Worm (Caenorhabditis elegans) whole organism, early embryonic: Measurements from ENCODE around the gene dct-8.

Experiments
- B0310.2 ChIP-seq: sonication (generic microtip); optimal IDR thresholded peaks from 2 replicates; lab custom pipeline; 2016; ENCODE audit warnings: mild to moderate bottlenecking, missing genetic modification characterization, missing compliant biosample characterization
- F13C5.2 ChIP-seq: sonication (generic microtip); optimal IDR thresholded peaks from 2 replicates; lab custom pipeline; 2017; ENCODE audit warnings: mild to moderate bottlenecking, missing genetic modification characterization, inconsistent platforms, missing compliant biosample characterization
- aly-1 ChIP-seq: sonication (generic microtip); optimal IDR thresholded peaks from 2 replicates; lab custom pipeline; 2016; ENCODE audit warnings: missing genetic modification characterization, missing compliant biosample characterization
- ama-1 ChIP-seq: fragments of 150-350 bp; optimal IDR thresholded peaks from 2 replicates; lab custom pipeline; 2014
- ceh-13 ChIP-seq: fragments of 200-800 bp; sonication (Bioruptor generic); optimal IDR thresholded peaks from 2 replicates; lab custom pipeline; 2018; ENCODE audit warnings: mild to moderate bottlenecking, missing genetic modification characterization, missing compliant biosample characterization
- ceh-36 ChIP-seq: sonication (generic microtip); optimal IDR thresholded peaks from 2 replicates; lab custom pipeline; 2016; ENCODE audit warnings: missing genetic modification characterization, inconsistent platforms, missing compliant biosample characterization
- flt-1 ChIP-seq: fragments of 200-800 bp; sonication (Bioruptor generic); IDR thresholded peaks from 2 replicates; pipeline ENCODE4 v1.3.6; 2022; ENCODE audit warnings: missing genetic modification characterization, missing compliant biosample characterization
- hmbx-1 ChIP-seq: sonication (generic microtip); optimal IDR thresholded peaks from 2 replicates; lab custom pipeline; 2016; ENCODE audit warnings: mild to moderate bottlenecking, missing genetic modification characterization, missing compliant biosample characterization
- hnd-1 ChIP-seq: sonication (generic microtip); optimal IDR thresholded peaks from 2 replicates; lab custom pipeline; 2016; ENCODE audit warnings: missing genetic modification characterization, missing compliant biosample characterization
- pes-1 ChIP-seq: fragments of 200-800 bp; sonication (Bioruptor generic); IDR thresholded peaks from 2 replicates; pipeline ENCODE4 v1.3.6; 2022; ENCODE audit warnings: missing genetic modification reagents, missing genetic modification characterization, missing compliant biosample characterization
- scrt-1 ChIP-seq: fragments of 200-800 bp; sonication (Bioruptor generic); IDR thresholded peaks from 2 replicates; pipeline ENCODE4 v1.3.6; 2022; ENCODE audit warnings: missing genetic modification characterization, missing compliant biosample characterization
- sea-1 ChIP-seq: fragments of 200-800 bp; sonication (Bioruptor generic); conservative IDR thresholded peaks from 2 replicates; pipeline ENCODE4 v1.3.6; 2022; ENCODE audit warnings: missing genetic modification characterization, missing compliant biosample characterization
- tbx-37 ChIP-seq: fragments of 200-800 bp; sonication (Bioruptor generic); conservative IDR thresholded peaks from 2 replicates; pipeline ENCODE4 v1.3.6; 2022; ENCODE audit warnings: missing genetic modification reagents, missing genetic modification characterization, missing compliant biosample characterization
- tra-4 ChIP-seq: sonication (generic microtip); optimal IDR thresholded peaks from 2 replicates; lab custom pipeline; 2017; ENCODE audit warnings: missing genetic modification characterization, missing compliant biosample characterization

DNA sequence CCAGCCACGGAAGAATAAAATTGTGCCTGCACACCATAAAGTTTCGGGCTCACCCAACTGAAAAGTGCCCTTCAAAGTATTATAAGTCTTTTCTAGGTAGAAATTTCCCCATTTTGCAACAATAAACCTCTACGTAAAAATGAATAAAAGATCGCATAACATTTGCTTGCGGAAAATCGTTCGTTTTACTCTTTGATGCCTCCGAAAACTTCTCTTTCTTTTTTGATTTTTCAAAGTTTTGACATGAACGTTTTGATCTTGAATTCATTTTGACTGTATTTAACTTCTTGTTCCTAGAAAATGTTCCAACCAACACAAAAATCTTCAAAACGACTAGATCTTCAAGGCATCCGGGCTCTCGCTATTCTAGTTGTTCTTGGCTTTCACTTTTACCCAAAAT, 5.9 kb upstream of the dct-8 start, which contains the start of gene oac-21:
- TF ChIP-seq ceh-36 (tag; lab: Kevin White, UChicago) (no peak), ama-1 (no peak), pes-1 (no peak), aly-1 (tag; lab: Kevin White, UChicago) (no peak), hnd-1 (no peak), tra-4 (tag; lab: Kevin White, UChicago) (no peak), B0310.2 (tag; lab: Kevin White, UChicago) (no peak), hmbx-1 (tag; lab: Kevin White, UChicago) (no peak), sea-1 (no peak), flt-1 (GFP tag; lab: Robert Waterston, UW) (no peak), tbx-37 (GFP tag; lab: Robert Waterston, UW) (no peak), F13C5.2 (no peak), ceh-13 (GFP tag; lab: Kevin White, UChicago) (no peak), scrt-1 (GFP tag; lab: Robert Waterston, UW) (no peak)
